Fruit fly (Drosophila melanogaster): ENCODE results near the gene Elo68beta.

Elo68beta gene

DNA sequence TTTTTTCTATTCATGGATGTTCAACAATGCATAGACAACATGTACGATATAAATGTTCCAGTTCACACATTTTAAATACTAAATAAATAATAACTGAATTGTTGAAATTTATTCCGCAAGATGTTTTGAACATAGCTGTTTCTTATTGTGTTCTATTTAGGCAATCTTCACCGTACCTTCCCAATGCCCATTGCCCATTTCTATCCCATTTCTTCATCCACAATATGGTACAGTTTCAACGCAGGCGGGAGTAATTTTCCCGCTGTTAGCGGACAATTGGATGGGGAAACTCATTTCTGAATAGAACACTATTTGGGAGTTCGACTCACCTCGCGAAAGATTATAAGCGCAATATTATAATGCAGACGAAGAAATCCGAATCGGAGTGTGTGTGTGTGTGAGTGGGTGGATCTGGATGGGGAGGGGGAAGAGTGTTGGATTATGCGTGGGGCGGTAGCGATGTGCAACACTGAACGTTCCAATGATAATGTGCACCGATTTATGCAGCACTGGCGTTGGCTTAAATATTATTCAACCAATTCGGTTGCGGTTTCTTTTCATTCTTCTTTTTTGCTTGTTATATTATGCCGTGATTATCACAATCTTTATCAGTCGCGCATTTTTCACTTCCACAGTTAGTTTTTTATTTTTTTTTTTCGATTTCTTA lies 9.4 kb downstream of the Elo68beta start (continued):
- TF ChIP-seq Fer1 (GFP tag; optimal IDR thresholded peaks at IDR 0.05) = no peak
- TF ChIP-seq CG6175 (GFP tag; IDR thresholded peaks at IDR 0.05) = no peak
- peak; percentile 14 for TF ChIP-seq en (GFP tag; optimal IDR thresholded peaks at IDR 0.05)
- peak; percentile 96 for TF ChIP-seq sr (GFP tag; IDR thresholded peaks at IDR 0.05)
- peak; percentile 51 for TF ChIP-seq shn (GFP tag; optimal IDR thresholded peaks at IDR 0.05)
- TF ChIP-seq sob (GFP tag; IDR thresholded peaks at IDR 0.05) = peak; percentile 78
- TF ChIP-seq pb (GFP tag; optimal IDR thresholded peaks at IDR 0.05) = peak; percentile 20
- TF ChIP-seq CG10321 (GFP tag; IDR thresholded peaks at IDR 0.05) = no peak
- no peak for TF ChIP-seq C15 (GFP tag; IDR thresholded peaks at IDR 0.05)
- no peak for TF ChIP-seq CG14667 (GFP tag; IDR thresholded peaks at IDR 0.05)
- TF ChIP-seq pan (optimal IDR thresholded peaks at IDR 0.05) = no peak
- peak in 1 of 2 experiments; percentile 64 for TF ChIP-seq pan (GFP tag; optimal IDR thresholded peaks at IDR 0.05 in 1 of 2, IDR thresholded peaks at IDR 0.05 in 1 of 2)
- TF ChIP-seq sens-2 (GFP tag; IDR thresholded peaks at IDR 0.05) = no peak
- peak; percentile 42 for TF ChIP-seq CG16863 (GFP tag; optimal IDR thresholded peaks at IDR 0.05)
- TF ChIP-seq CG16779 (GFP tag; IDR thresholded peaks at IDR 0.05) = peak; percentile 68; the same call in 1 of the 2 replicates
- TF ChIP-seq CG10209 (GFP tag; optimal IDR thresholded peaks at IDR 0.05) = peak; percentile 34
- TF ChIP-seq btn (GFP tag; optimal IDR thresholded peaks at IDR 0.05) = peak; percentile 45
- TF ChIP-seq lilli (GFP tag; optimal IDR thresholded peaks at IDR 0.05) = peak; percentile 30
- no peak for TF ChIP-seq HLH4C (GFP tag; IDR thresholded peaks at IDR 0.05; ENCODE audit: partially characterized antibody)
- TF ChIP-seq CG5180 (GFP tag; optimal IDR thresholded peaks at IDR 0.05) = peak; percentile 26
- TF ChIP-seq CG4617 (GFP tag; optimal IDR thresholded peaks at IDR 0.05; ENCODE audit: borderline replicate concordance) = peak; percentile 94
- peak; percentile 27 for TF ChIP-seq CG17186 (GFP tag; optimal IDR thresholded peaks at IDR 0.05)
- TF ChIP-seq NC2β (GFP tag; optimal IDR thresholded peaks at IDR 0.05) = peak; percentile 60
- no peak for TF ChIP-seq danr (GFP tag; IDR thresholded peaks at IDR 0.05)
- TF ChIP-seq Lpt (GFP tag; optimal IDR thresholded peaks at IDR 0.05) = no peak
- TF ChIP-seq gcm (GFP tag; optimal IDR thresholded peaks at IDR 0.05) = no peak
- TF ChIP-seq CG13775 (GFP tag; optimal IDR thresholded peaks at IDR 0.05) = peak; percentile 7
- TF ChIP-seq Pdp1 (GFP tag; optimal IDR thresholded peaks at IDR 0.05) = peak; percentile 37 to 98
- no peak for TF ChIP-seq CG6765 (GFP tag; optimal IDR thresholded peaks at IDR 0.05)
- no peak for TF ChIP-seq CG7987 (GFP tag; optimal IDR thresholded peaks at IDR 0.05)
- peak; percentile 74 for TF ChIP-seq CG13624 (GFP tag; optimal IDR thresholded peaks at IDR 0.05)
- TF ChIP-seq crp (GFP tag; optimal IDR thresholded peaks at IDR 0.05) = peak in 1 of 2 experiments; percentile 39
- TF ChIP-seq CG3407 (GFP tag; optimal IDR thresholded peaks at IDR 0.05) = peak; percentile 32
- TF ChIP-seq dysf (GFP tag; IDR thresholded peaks at IDR 0.05) = no peak
- no peak for TF ChIP-seq Atf3 (GFP tag; optimal IDR thresholded peaks at IDR 0.05)
- no peak for TF ChIP-seq zen2 (GFP tag; IDR thresholded peaks at IDR 0.05; ENCODE audit: partially characterized antibody)
- TF ChIP-seq mirr (GFP tag; optimal IDR thresholded peaks at IDR 0.05) = peak; percentile 5
- peak; percentile 15; the same call in 1 of the 3 replicates for TF ChIP-seq knrl (GFP tag; IDR thresholded peaks at IDR 0.05; ENCODE audit: partially characterized antibody)
- peak; percentile 53 for TF ChIP-seq CG8944 (GFP tag; optimal IDR thresholded peaks at IDR 0.05)
- peak; percentile 37 for TF ChIP-seq CG16815 (GFP tag; optimal IDR thresholded peaks at IDR 0.05)
- peak; percentile 10 for TF ChIP-seq CG9817 (tag; optimal IDR thresholded peaks at IDR 0.05)
- TF ChIP-seq CG11398 (GFP tag; optimal IDR thresholded peaks at IDR 0.05) = no peak
- no peak for TF ChIP-seq schlank (tag; optimal IDR thresholded peaks at IDR 0.05)
- peak; percentile 4 for TF ChIP-seq CG17912 (GFP tag; optimal IDR thresholded peaks at IDR 0.05)
- TF ChIP-seq CG17612 (GFP tag; IDR thresholded peaks at IDR 0.05) = no peak
- no peak for TF ChIP-seq tap (tag; optimal IDR thresholded peaks at IDR 0.05)
- TF ChIP-seq CG14965 (GFP tag; optimal IDR thresholded peaks at IDR 0.05; ENCODE audit: borderline replicate concordance) = no peak
- TF ChIP-seq bsh (GFP tag; optimal IDR thresholded peaks at IDR 0.05) = peak in 1 of 2 experiments; percentile 34
- peak; percentile 18 for TF ChIP-seq CG14710 (tag; optimal IDR thresholded peaks at IDR 0.05)
